Worm (Caenorhabditis elegans) whole organism, L1 larva: ENCODE data around the gene vamp-8.

ENCODE experiments used
- C04F5.9 ChIP-seq: sonication (generic microtip); optimal IDR thresholded peaks from 2 replicates; lab custom pipeline; 2016; ENCODE audit warnings: missing genetic modification characterization, missing compliant biosample characterization
- C16A3.4 ChIP-seq: fragments of 150-350 bp; optimal IDR thresholded peaks from 2 replicates; lab custom pipeline; 2014; ENCODE audit warnings: missing biosample characterization, missing genetic modification characterization
- Y116A8C.19 ChIP-seq: sonication (generic microtip); optimal IDR thresholded peaks from 2 replicates; lab custom pipeline; 2016; ENCODE audit warnings: missing compliant biosample characterization, missing genetic modification characterization, borderline replicate concordance
- alr-1 ChIP-seq: fragments of 200-800 bp; sonication (Bioruptor generic); optimal IDR thresholded peaks from 2 replicates; lab custom pipeline; 2018; ENCODE audit warnings: borderline replicate concordance, mild to moderate bottlenecking, missing genetic modification characterization, missing compliant biosample characterization
- ceh-8 ChIP-seq: fragments of 200-800 bp; sonication (Bioruptor generic); optimal IDR thresholded peaks from 2 replicates; lab custom pipeline; 2018; ENCODE audit warnings: mild to moderate bottlenecking, missing genetic modification characterization, moderate library complexity, missing compliant biosample characterization
- ceh-82 ChIP-seq, 3 experiments: fragments of 150-350 bp in 1 of 3; sonication (generic microtip) in 2 of 3; optimal IDR thresholded peaks; 2 replicates each; lab custom pipeline; 2014 to 2017; ENCODE audit warnings: missing biosample characterization in 3 of 3, missing genetic modification characterization in 3 of 3
- ceh-88 ChIP-seq: fragments of 200-800 bp; sonication (Bioruptor generic); IDR thresholded peaks from 2 replicates; pipeline ENCODE4 v1.3.6; 2022; ENCODE audit warnings: missing genetic modification characterization, missing compliant biosample characterization
- ceh-90 ChIP-seq: sonication (generic microtip); optimal IDR thresholded peaks from 2 replicates; lab custom pipeline; 2016; ENCODE audit warnings: missing genetic modification characterization, missing compliant biosample characterization
- dpl-1 ChIP-seq, 3 experiments: fragments of 150-350 bp in 2 of 3; sonication (generic microtip) in 1 of 3; optimal IDR thresholded peaks; 2 replicates each; lab custom pipeline; 2014 to 2017; ENCODE audit warnings: missing biosample characterization in 3 of 3, missing genetic modification characterization in 3 of 3, missing genetic modification reagents in 3 of 3
- dsc-1 ChIP-seq: sonication (generic microtip); optimal IDR thresholded peaks from 2 replicates; lab custom pipeline; 2016; ENCODE audit warnings: mild to moderate bottlenecking, missing genetic modification characterization, missing compliant biosample characterization
- efl-1 ChIP-seq, 4 experiments: fragments of 150-350 bp; optimal IDR thresholded peaks in 3 of 4; peaks in 1 of 4; 1 replicate in 1 of 4; 2 replicates in 3 of 4; lab custom pipeline; 2014; ENCODE audit warnings: missing biosample characterization in 2 of 4, missing genetic modification characterization in 2 of 4, missing genetic modification reagents in 2 of 4
- efl-3 ChIP-seq: fragments of 200-800 bp; sonication (Bioruptor generic); optimal IDR thresholded peaks from 2 replicates; lab custom pipeline; 2018; ENCODE audit warnings: mild to moderate bottlenecking, missing genetic modification characterization, missing compliant biosample characterization
- egl-13 ChIP-seq: sonication (generic microtip); optimal IDR thresholded peaks from 2 replicates; lab custom pipeline; 2016; ENCODE audit warnings: missing genotype, missing genetic modification reagents, missing genetic modification characterization, missing compliant biosample characterization
- egl-27 ChIP-seq, 2 experiments: fragments of 150-350 bp in 1 of 2; sonication (generic microtip); optimal IDR thresholded peaks; 3 replicates each; lab custom pipeline; 2017 to 2018; ENCODE audit warnings: missing biosample characterization in 2 of 2, missing genetic modification characterization in 2 of 2, missing genetic modification reagents in 2 of 2
- elt-2 ChIP-seq: sonication (generic microtip); optimal IDR thresholded peaks from 2 replicates; lab custom pipeline; 2016; ENCODE audit warnings: missing genetic modification characterization, mild to moderate bottlenecking, inconsistent platforms, missing compliant biosample characterization, missing genetic modification reagents
- ets-5 ChIP-seq: fragments of 200-800 bp; sonication (Bioruptor generic); IDR thresholded peaks from 2 replicates; pipeline ENCODE4 v1.3.6; 2022; ENCODE audit warnings: missing genetic modification characterization, missing compliant biosample characterization
- fkh-10 ChIP-seq: sonication (generic microtip); optimal IDR thresholded peaks from 2 replicates; lab custom pipeline; 2017; ENCODE audit warnings: missing biosample characterization, missing genetic modification reagents, missing genetic modification characterization
- fos-1 ChIP-seq: fragments of 150-350 bp; optimal IDR thresholded peaks from 2 replicates; lab custom pipeline; 2014; ENCODE audit warnings: missing biosample characterization, missing genetic modification characterization
- hlh-4 ChIP-seq: sonication (generic microtip); optimal IDR thresholded peaks from 2 replicates; lab custom pipeline; 2016; ENCODE audit warnings: mild to moderate bottlenecking, missing genetic modification characterization, missing compliant biosample characterization
- irx-1 ChIP-seq: sonication (generic microtip); optimal IDR thresholded peaks from 2 replicates; lab custom pipeline; 2016; ENCODE audit warnings: missing genetic modification characterization, missing compliant biosample characterization
- jun-1 ChIP-seq: fragments of 150-350 bp; optimal IDR thresholded peaks from 2 replicates; lab custom pipeline; 2014; ENCODE audit warnings: missing biosample characterization, missing genetic modification reagents, missing genetic modification characterization
- lin-13 ChIP-seq: fragments of 150-350 bp; optimal IDR thresholded peaks from 2 replicates; lab custom pipeline; 2014; ENCODE audit warnings: missing biosample characterization, missing genetic modification reagents, missing genetic modification characterization
- lin-35 ChIP-seq, 2 experiments: fragments of 150-350 bp; optimal IDR thresholded peaks; 2 replicates each; lab custom pipeline; 2014; ENCODE audit warnings: missing biosample characterization in 2 of 2, missing genetic modification characterization in 2 of 2, missing genetic modification reagents in 2 of 2
- lin-39 ChIP-seq: fragments of 150-350 bp; optimal IDR thresholded peaks from 2 replicates; lab custom pipeline; 2014; ENCODE audit warnings: missing biosample characterization, missing genetic modification reagents, missing genetic modification characterization
- lsy-2 ChIP-seq, 2 experiments: fragments of 150-350 bp; optimal IDR thresholded peaks; 2 replicates each; lab custom pipeline; 2014; ENCODE audit warnings: missing biosample characterization in 2 of 2, missing genetic modification characterization in 2 of 2
- mdl-1 ChIP-seq, 2 experiments: fragments of 150-350 bp; optimal IDR thresholded peaks; 2 replicates each; lab custom pipeline; 2014 to 2017; ENCODE audit warnings: missing biosample characterization in 2 of 2, missing genetic modification characterization in 2 of 2, inconsistent platforms in 1 of 2
- nhr-20 ChIP-seq: sonication (generic microtip); optimal IDR thresholded peaks from 2 replicates; lab custom pipeline; 2016; ENCODE audit warnings: mild to moderate bottlenecking, missing genetic modification characterization, missing compliant biosample characterization
- nhr-28 ChIP-seq: fragments of 150-350 bp; optimal IDR thresholded peaks from 2 replicates; lab custom pipeline; 2014; ENCODE audit warnings: missing biosample characterization, missing genetic modification characterization
- nhr-76 ChIP-seq: sonication (generic microtip); optimal IDR thresholded peaks from 2 replicates; lab custom pipeline; 2017; ENCODE audit warnings: missing biosample characterization, missing genetic modification characterization
- nhr-77 ChIP-seq: fragments of 150-350 bp; optimal IDR thresholded peaks from 2 replicates; lab custom pipeline; 2014; ENCODE audit warnings: missing biosample characterization, missing genetic modification characterization
- nhr-84 ChIP-seq: sonication (generic microtip); optimal IDR thresholded peaks from 2 replicates; lab custom pipeline; 2017; ENCODE audit warnings: missing biosample characterization, missing genetic modification characterization
- nhr-85 ChIP-seq: sonication (generic microtip); peaks from one replicate; lab custom pipeline; 2016; ENCODE audit warnings: missing genetic modification characterization, inconsistent platforms, missing compliant biosample characterization
- pag-3 ChIP-seq: sonication (generic microtip); optimal IDR thresholded peaks from 2 replicates; lab custom pipeline; 2017; ENCODE audit warnings: missing genetic modification characterization, mild to moderate bottlenecking, missing compliant biosample characterization, antibody characterized with exemption, borderline replicate concordance; ENCODE audit not compliant: insufficient read depth
- pax-3 ChIP-seq: fragments of 200-800 bp; sonication (Bioruptor generic); optimal IDR thresholded peaks from 2 replicates; lab custom pipeline; 2018; ENCODE audit warnings: mild to moderate bottlenecking, missing genetic modification characterization, moderate library complexity, missing compliant biosample characterization
- pqm-1 ChIP-seq: sonication (generic microtip); optimal IDR thresholded peaks from 3 replicates; lab custom pipeline; 2017; ENCODE audit warnings: missing biosample characterization, missing genetic modification characterization
- rnt-1 ChIP-seq: sonication (generic microtip); optimal IDR thresholded peaks from 2 replicates; lab custom pipeline; 2016; ENCODE audit warnings: mild to moderate bottlenecking, missing genetic modification characterization, moderate library complexity, missing compliant biosample characterization
- skn-1 ChIP-seq: fragments of 150-350 bp; optimal IDR thresholded peaks from 2 replicates; lab custom pipeline; 2014; ENCODE audit warnings: missing biosample characterization, missing genetic modification characterization
- snpc-4 ChIP-seq: fragments of 150-350 bp; optimal IDR thresholded peaks from 2 replicates; lab custom pipeline; 2014; ENCODE audit warnings: missing biosample characterization, missing genetic modification characterization
- snu-23 ChIP-seq: sonication (generic microtip); optimal IDR thresholded peaks from 2 replicates; lab custom pipeline; 2016; ENCODE audit warnings: missing genetic modification characterization, missing compliant biosample characterization
- sptf-1 ChIP-seq: fragments of 150-350 bp; optimal IDR thresholded peaks from 2 replicates; lab custom pipeline; 2014; ENCODE audit warnings: missing biosample characterization, missing genetic modification characterization
- sup-37 ChIP-seq: fragments of 200-800 bp; sonication (Bioruptor generic); optimal IDR thresholded peaks from 2 replicates; lab custom pipeline; 2018; ENCODE audit warnings: mild to moderate bottlenecking, missing genetic modification characterization, missing compliant biosample characterization
- swsn-7 ChIP-seq: sonication (generic microtip); optimal IDR thresholded peaks from 2 replicates; lab custom pipeline; 2016; ENCODE audit warnings: missing genetic modification characterization, missing compliant biosample characterization
- tbx-2 ChIP-seq: sonication (generic microtip); optimal IDR thresholded peaks from 2 replicates; lab custom pipeline; 2016; ENCODE audit warnings: missing genetic modification characterization, missing compliant biosample characterization
- tlp-1 ChIP-seq: fragments of 150-350 bp; optimal IDR thresholded peaks from 2 replicates; lab custom pipeline; 2014; ENCODE audit warnings: missing biosample characterization, missing genetic modification characterization
- unc-30 ChIP-seq: sonication (generic microtip); optimal IDR thresholded peaks from 2 replicates; lab custom pipeline; 2017; ENCODE audit warnings: missing biosample characterization, missing genetic modification characterization
- unc-62 ChIP-seq: fragments of 150-350 bp; optimal IDR thresholded peaks from 2 replicates; lab custom pipeline; 2014; ENCODE audit warnings: missing biosample characterization, missing genetic modification reagents, missing genetic modification characterization
- vab-15 ChIP-seq: sonication (generic microtip); optimal IDR thresholded peaks from 2 replicates; lab custom pipeline; 2017; ENCODE audit warnings: missing genotype, mild to moderate bottlenecking, missing genetic modification characterization, missing compliant biosample characterization
- xbp-1 ChIP-seq: sonication (generic microtip); optimal IDR thresholded peaks from 2 replicates; lab custom pipeline; 2016; ENCODE audit warnings: missing genetic modification characterization, missing compliant biosample characterization
- ztf-4 ChIP-seq: fragments of 150-350 bp; optimal IDR thresholded peaks from 2 replicates; lab custom pipeline; 2014; ENCODE audit warnings: missing biosample characterization, missing genetic modification characterization

The vamp-8 gene

ce11 chrIV:13888164-13888518 lies 23.1 kb upstream of the vamp-8 start:
- TF ChIP-seq alr-1 (peak; percentile 72), tbx-2 (tag; lab: Kevin White, UChicago) (no peak)

DNA sequence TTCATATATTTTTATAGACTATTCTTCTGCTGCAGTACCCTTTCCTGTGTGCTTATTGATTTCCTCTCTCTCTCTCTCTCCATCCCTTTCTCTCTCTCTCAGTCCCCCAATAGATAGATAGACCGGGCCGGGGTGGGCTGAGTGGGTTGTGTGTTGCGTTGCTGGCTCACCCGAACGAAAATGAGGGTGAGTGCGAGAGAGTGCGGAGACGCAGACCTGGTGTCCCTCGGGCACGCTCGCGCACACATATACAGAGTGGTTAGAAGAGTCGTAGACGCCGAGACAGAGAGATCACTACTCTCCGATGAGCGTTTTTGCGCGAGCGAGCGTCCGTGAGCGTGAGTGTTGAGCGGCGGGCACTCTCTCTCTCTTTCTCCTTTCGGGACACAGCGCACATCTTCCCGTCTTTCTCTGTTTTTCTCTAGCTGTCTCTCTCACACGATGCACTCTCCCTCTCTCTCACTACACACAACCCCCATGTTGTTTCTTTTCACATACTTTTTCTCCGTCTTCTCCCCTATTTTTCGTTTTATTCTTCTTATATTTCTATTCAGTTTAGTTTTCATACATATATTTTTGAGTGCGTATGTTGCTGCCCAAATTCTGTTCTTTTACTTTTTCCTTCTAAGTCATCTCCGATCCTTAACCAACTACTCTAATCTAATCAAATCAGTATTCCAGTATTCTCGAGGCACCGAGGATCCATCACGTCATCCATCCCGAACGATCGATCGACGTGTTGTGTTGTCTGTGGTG lies 22.6 kb upstream of the vamp-8 start, which contains the start of gene lin-66:
Gene lin-66 (plus strand): TSS at position 672 of the 756 bp plus-strand sequence.
- TF ChIP-seq unc-30 (tag; lab: Kevin White, UChicago) (no peak), snu-23 (GFP tag; lab: Kevin White, UChicago) (peak; percentile 96), nhr-76 (no peak), vab-15 (peak; percentile 23), skn-1 (tag; lab: Kevin White, UChicago) (peak; percentile 56), ets-5 (GFP tag; lab: Robert Waterston, UW) (no peak), unc-62 (GFP tag; lab: Kevin White, UChicago) (no peak), lsy-2 (tag; optimal IDR thresholded peaks at IDR 0.05; lab: Kevin White, UChicago) (peak; percentile 74 to 88), mdl-1 (tag; optimal IDR thresholded peaks at IDR 0.05; lab: Kevin White, UChicago) (peak in 1 of 2 experiments; percentile 90), fos-1 (tag; lab: Kevin White, UChicago) (peak; percentile 51), ceh-82 (tag; optimal IDR thresholded peaks at IDR 0.05; lab: Kevin White, UChicago) (peak; percentile 73 to 89 (median 80)), elt-2 (tag; lab: Kevin White, UChicago) (peak; percentile 47), tlp-1 (tag; lab: Kevin White, UChicago) (no peak), Y116A8C.19 (tag; lab: Kevin White, UChicago) (no peak), C04F5.9 (tag; lab: Kevin White, UChicago) (no peak), irx-1 (peak; percentile 59), pqm-1 (tag; lab: Kevin White, UChicago) (no peak), sptf-1 (tag; lab: Kevin White, UChicago) (no peak), egl-27 (tag; optimal IDR thresholded peaks at IDR 0.05; lab: Kevin White, UChicago) (peak in 1 of 2 experiments; percentile 44), ceh-90 (tag; lab: Kevin White, UChicago) (no peak), nhr-84 (no peak), nhr-28 (no peak), ztf-4 (tag; lab: Kevin White, UChicago) (no peak), lin-13 (GFP tag; lab: Kevin White, UChicago) (peak; percentile 78), nhr-20 (peak; percentile 90), pax-3 (tag; lab: Kevin White, UChicago) (peak; percentile 70), xbp-1 (tag; lab: Kevin White, UChicago) (peak; percentile 76), ceh-88 (GFP tag; lab: Robert Waterston, UW) (no peak), sup-37 (GFP tag; lab: Kevin White, UChicago) (peak; percentile 51), nhr-85 (tag; lab: Kevin White, UChicago) (peak; percentile 82), pag-3 (tag; lab: Kevin White, UChicago) (no peak), snpc-4 (peak; percentile 33), dpl-1 (GFP tag; optimal IDR thresholded peaks at IDR 0.05; lab: Kevin White, UChicago) (peak; percentile 36 to 55 (median 36)), ceh-8 (GFP tag; lab: Kevin White, UChicago) (peak; percentile 62), fkh-10 (peak; percentile 61), rnt-1 (tag; lab: Kevin White, UChicago) (peak; percentile 63), swsn-7 (peak; percentile 92), C16A3.4 (tag; lab: Kevin White, UChicago) (peak; percentile 83), egl-13 (peak; percentile 77), lin-35 (GFP tag; optimal IDR thresholded peaks at IDR 0.05; lab: Kevin White, UChicago) (peak; percentile 56 to 68), nhr-77 (tag; lab: Kevin White, UChicago) (peak; percentile 84), jun-1 (peak; percentile 85), dsc-1 (peak; percentile 75), lin-39 (tag; lab: Kevin White, UChicago) (no peak), efl-3 (GFP tag; lab: Kevin White, UChicago) (no peak), efl-1 (optimal IDR thresholded peaks at IDR 0.05; lab: Kevin White, UChicago) (peak; percentile 71 to 81), efl-1 (GFP tag; optimal IDR thresholded peaks at IDR 0.05 in 1 of 2; lab: Kevin White, UChicago) (peak; percentile 24 to 92), hlh-4 (tag; lab: Kevin White, UChicago) (no peak)
